Fruit fly (Drosophila melanogaster) whole organism, embryonic: ENCODE results near the gene CG1545.

ENCODE experiments used
- Awh ChIP-seq: fragments of 200-800 bp; sonication (Bioruptor generic); IDR thresholded peaks from 2 replicates; pipeline ENCODE4, ENCODE4 v1.3.6; 2022; ENCODE audit warnings: missing biosample characterization, missing genetic modification characterization
- B-H2 ChIP-seq: fragments of 200-800 bp; sonication (Bioruptor generic); optimal IDR thresholded peaks from 2 replicates; lab custom pipeline; 2018; ENCODE audit warnings: missing biosample characterization, mild to moderate bottlenecking, missing genetic modification characterization
- CG10959 ChIP-seq: fragments of 200-800 bp; sonication (Bioruptor generic); IDR thresholded peaks from 2 replicates; pipeline ENCODE4 v1.3.6; 2022; ENCODE audit warnings: missing biosample characterization, missing genetic modification characterization
- CG11085 ChIP-seq: fragments of 200-800 bp; sonication (Bioruptor generic); IDR thresholded peaks from 2 replicates; pipeline ENCODE4 v1.3.6; 2022; ENCODE audit warnings: missing biosample characterization, missing genetic modification characterization
- CG13894 ChIP-seq: fragments of 200-800 bp; sonication (Bioruptor generic); optimal IDR thresholded peaks from 3 replicates; lab custom pipeline; 2018; ENCODE audit warnings: missing biosample characterization, mild to moderate bottlenecking, missing genetic modification characterization, moderate library complexity
- CG14050 ChIP-seq: fragments of 200-800 bp; sonication (Bioruptor generic); IDR thresholded peaks from 3 replicates; pipeline ENCODE4 v1.3.6; 2022; ENCODE audit warnings: missing biosample characterization, missing genetic modification characterization
- CG14965 ChIP-seq: fragments of 200-800 bp; sonication (Bioruptor generic); optimal IDR thresholded peaks from 2 replicates; lab custom pipeline; 2016; ENCODE audit warnings: missing biosample characterization, missing genetic modification characterization, borderline replicate concordance
- CG17802 ChIP-seq: fragments of 200-800 bp; sonication (Bioruptor generic); optimal IDR thresholded peaks from 2 replicates; lab custom pipeline; 2018; ENCODE audit warnings: missing biosample characterization, mild to moderate bottlenecking, missing genetic modification characterization, moderate library complexity
- CG31388 ChIP-seq: fragments of 200-800 bp; sonication (Bioruptor generic); optimal IDR thresholded peaks from 2 replicates; lab custom pipeline; 2016; ENCODE audit warnings: missing biosample characterization, missing genetic modification characterization
- CG31441 ChIP-seq: fragments of 200-800 bp; sonication (Bioruptor generic); IDR thresholded peaks from 2 replicates; pipeline ENCODE4 v1.3.6; 2022; ENCODE audit warnings: missing biosample characterization, missing genetic modification characterization
- CG42726 ChIP-seq: fragments of 200-800 bp; sonication (Bioruptor generic); IDR thresholded peaks from 2 replicates; pipeline ENCODE4 v1.3.6; 2022; ENCODE audit warnings: missing biosample characterization, missing genetic modification characterization; ENCODE audit not compliant: partially characterized antibody
- CG4360 ChIP-seq: fragments of 200-800 bp; sonication (Bioruptor generic); IDR thresholded peaks from 2 replicates; pipeline ENCODE4 v1.3.6; 2022; ENCODE audit warnings: missing biosample characterization, missing genetic modification characterization
- CG4820 ChIP-seq: fragments of 200-800 bp; sonication (Bioruptor generic); optimal IDR thresholded peaks from 3 replicates; lab custom pipeline; 2016; ENCODE audit warnings: missing biosample characterization, missing genetic modification characterization
- CG6854 ChIP-seq: fragments of 200-800 bp; sonication (Bioruptor generic); optimal IDR thresholded peaks from 3 replicates; lab custom pipeline; 2017; ENCODE audit warnings: missing biosample characterization, mild to moderate bottlenecking, missing genetic modification characterization
- CG8359 ChIP-seq: fragments of 200-800 bp; sonication (Bioruptor generic); optimal IDR thresholded peaks from 2 replicates; lab custom pipeline; 2017; ENCODE audit warnings: missing biosample characterization, mild to moderate bottlenecking, missing genetic modification characterization, borderline replicate concordance
- CG9797 ChIP-seq: fragments of 200-800 bp; sonication (Bioruptor generic); optimal IDR thresholded peaks from 3 replicates; lab custom pipeline; 2018; ENCODE audit warnings: missing biosample characterization, mild to moderate bottlenecking, missing genetic modification characterization
- CG9932 ChIP-seq: fragments of 200-800 bp; sonication (Bioruptor generic); IDR thresholded peaks from 2 replicates; pipeline ENCODE4 v1.3.6; 2022; ENCODE audit warnings: missing biosample characterization, missing genetic modification characterization
- CTCF ChIP-seq: fragments of 200-800 bp; sonication (Bioruptor generic); optimal IDR thresholded peaks from 2 replicates; lab custom pipeline; 2017; ENCODE audit warnings: missing biosample characterization, mild to moderate bottlenecking, missing genetic modification characterization, moderate library complexity
- CkIIα-i1 ChIP-seq: fragments of 200-800 bp; sonication (Bioruptor generic); IDR thresholded peaks from 2 replicates; pipeline ENCODE4 v1.3.6; 2022; ENCODE audit warnings: missing biosample characterization, missing genetic modification characterization
- CrebB ChIP-seq: fragments of 200-800 bp; sonication (Bioruptor generic); optimal IDR thresholded peaks from 3 replicates; lab custom pipeline; 2018; ENCODE audit warnings: missing biosample characterization, mild to moderate bottlenecking, missing genetic modification characterization
- Dbx ChIP-seq: fragments of 200-800 bp; sonication (Bioruptor generic); IDR thresholded peaks from 3 replicates; pipeline ENCODE4 v1.3.6; 2022; ENCODE audit warnings: missing biosample characterization, missing genetic modification characterization
- Deaf1 ChIP-seq: fragments of 200-800 bp; optimal IDR thresholded peaks from 3 replicates; lab custom pipeline; 2019; ENCODE audit warnings: missing biosample characterization, mild to moderate bottlenecking, missing genetic modification characterization, moderate library complexity
- Dek ChIP-seq: fragments of 200-800 bp; sonication (Bioruptor generic); optimal IDR thresholded peaks from 3 replicates; lab custom pipeline; 2019; ENCODE audit warnings: missing biosample characterization, mild to moderate bottlenecking, missing genetic modification characterization, moderate library complexity
- Dip3 ChIP-seq: fragments of 200-800 bp; sonication (Bioruptor generic); optimal IDR thresholded peaks from 3 replicates; lab custom pipeline; 2016; ENCODE audit warnings: missing biosample characterization, missing genetic modification characterization
- Dll ChIP-seq: fragments of 200-800 bp; sonication (Bioruptor generic); IDR thresholded peaks from 4 replicates; pipeline ENCODE4 v1.3.6; 2022; ENCODE audit warnings: missing biosample characterization, missing genetic modification characterization; ENCODE audit not compliant: partially characterized antibody
- Doc3 ChIP-seq: fragments of 200-800 bp; sonication (Bioruptor generic); IDR thresholded peaks from 3 replicates; pipeline ENCODE4 v1.3.6; 2022; ENCODE audit warnings: missing biosample characterization, missing genetic modification characterization; ENCODE audit not compliant: partially characterized antibody
- E2f2 ChIP-seq: fragments of 200-800 bp; sonication (Bioruptor generic); IDR thresholded peaks from 2 replicates; pipeline ENCODE4 v1.3.6; 2022; ENCODE audit warnings: missing biosample characterization, missing genetic modification characterization
- Fer3 ChIP-seq: fragments of 200-800 bp; sonication (Bioruptor generic); optimal IDR thresholded peaks from 2 replicates; lab custom pipeline; 2018; ENCODE audit warnings: missing biosample characterization, mild to moderate bottlenecking, missing genetic modification characterization, moderate library complexity
- HHEX ChIP-seq: fragments of 200-800 bp; sonication (Bioruptor generic); optimal IDR thresholded peaks from 3 replicates; lab custom pipeline; 2017; ENCODE audit warnings: missing biosample characterization, mild to moderate bottlenecking, missing genetic modification characterization, missing genetic modification reagents
- Hr51 ChIP-seq, 2 experiments: fragments of 200-800 bp; sonication (Bioruptor generic); optimal IDR thresholded peaks; 2 replicates in 1 of 2; 3 replicates in 1 of 2; lab custom pipeline; 2016 to 2018; ENCODE audit warnings: missing biosample characterization in 2 of 2, missing genetic modification characterization in 2 of 2, mild to moderate bottlenecking in 1 of 2, moderate library complexity in 1 of 2
- Kr ChIP-seq: fragments of 200-800 bp; sonication (Bioruptor generic); optimal IDR thresholded peaks from 2 replicates; lab custom pipeline; 2017; ENCODE audit warnings: missing biosample characterization, mild to moderate bottlenecking, missing genetic modification characterization
- Neu2 ChIP-seq: fragments of 200-800 bp; sonication (Bioruptor generic); optimal IDR thresholded peaks from 3 replicates; lab custom pipeline; 2016; ENCODE audit warnings: missing biosample characterization, missing genetic modification characterization, borderline replicate concordance
- Oli ChIP-seq: fragments of 200-800 bp; sonication (Bioruptor generic); optimal IDR thresholded peaks from 2 replicates; lab custom pipeline; 2018; ENCODE audit warnings: missing biosample characterization, mild to moderate bottlenecking, missing genetic modification characterization, moderate library complexity
- Pdp1 ChIP-seq, 2 experiments: fragments of 200-800 bp; sonication (Bioruptor generic); optimal IDR thresholded peaks; 3 replicates each; lab custom pipeline; 2016; ENCODE audit warnings: missing biosample characterization in 2 of 2, missing genetic modification characterization in 2 of 2, mild to moderate bottlenecking in 1 of 2, moderate library complexity in 1 of 2
- Tbp ChIP-seq: fragments of >200 bp; optimal IDR thresholded peaks from 2 replicates; lab custom pipeline; 2018; ENCODE audit warnings: missing biosample characterization, missing genetic modification characterization
- ara ChIP-seq: fragments of 200-800 bp; sonication (Bioruptor generic); IDR thresholded peaks from 2 replicates; pipeline ENCODE4 v1.3.6; 2022; ENCODE audit warnings: missing biosample characterization, missing genetic modification characterization
- ato ChIP-seq: fragments of 200-800 bp; sonication (Bioruptor generic); IDR thresholded peaks from 2 replicates; pipeline ENCODE4 v1.3.6; 2022; ENCODE audit warnings: missing biosample characterization, missing genetic modification characterization; ENCODE audit not compliant: partially characterized antibody
- fd64A ChIP-seq: fragments of 200-800 bp; sonication (Bioruptor generic); optimal IDR thresholded peaks from 3 replicates; lab custom pipeline; 2018; ENCODE audit warnings: missing biosample characterization, mild to moderate bottlenecking, missing genetic modification characterization
- gcm2 ChIP-seq: fragments of 200-800 bp; sonication (Bioruptor generic); optimal IDR thresholded peaks from 2 replicates; lab custom pipeline; 2016; ENCODE audit warnings: missing biosample characterization, missing genetic modification characterization
- gfzf ChIP-seq: fragments of 200-800 bp; sonication (Bioruptor generic); optimal IDR thresholded peaks from 2 replicates; lab custom pipeline; 2016; ENCODE audit warnings: missing biosample characterization, mild to moderate bottlenecking, missing genetic modification characterization, moderate library complexity
- grn ChIP-seq: fragments of 200-800 bp; sonication (Bioruptor generic); optimal IDR thresholded peaks from 3 replicates; lab custom pipeline; 2017; ENCODE audit warnings: missing biosample characterization, missing genetic modification characterization
- hth ChIP-seq: fragments of >200 bp; optimal IDR thresholded peaks from 2 replicates; lab custom pipeline; 2017; ENCODE audit warnings: inconsistent platforms
- mam ChIP-seq: fragments of 200-800 bp; sonication (Bioruptor generic); optimal IDR thresholded peaks from 3 replicates; lab custom pipeline; 2016; ENCODE audit warnings: missing biosample characterization, missing genetic modification characterization
- oc ChIP-seq: fragments of 200-800 bp; sonication (Bioruptor generic); optimal IDR thresholded peaks from 2 replicates; lab custom pipeline; 2018; ENCODE audit warnings: missing biosample characterization, mild to moderate bottlenecking, missing genetic modification characterization, moderate library complexity
- slou ChIP-seq: fragments of 200-800 bp; sonication (Bioruptor generic); optimal IDR thresholded peaks from 3 replicates; lab custom pipeline; 2016; ENCODE audit warnings: missing biosample characterization, missing genetic modification characterization
- sqz ChIP-seq: fragments of 200-800 bp; sonication (Bioruptor generic); optimal IDR thresholded peaks from 3 replicates; lab custom pipeline; 2018; ENCODE audit warnings: missing biosample characterization, mild to moderate bottlenecking, missing genetic modification characterization
- tin ChIP-seq: fragments of 200-800 bp; sonication (Bioruptor generic); optimal IDR thresholded peaks from 3 replicates; lab custom pipeline; 2016; ENCODE audit warnings: missing biosample characterization, missing genetic modification characterization
- vnd ChIP-seq: fragments of 200-800 bp; sonication (Bioruptor generic); IDR thresholded peaks from 3 replicates; pipeline ENCODE4 v1.3.6; 2022; ENCODE audit warnings: missing biosample characterization, missing genetic modification characterization; ENCODE audit not compliant: partially characterized antibody
- zf30C ChIP-seq: fragments of 200-800 bp; sonication (Bioruptor generic); optimal IDR thresholded peaks from 3 replicates; lab custom pipeline; 2018; ENCODE audit warnings: missing biosample characterization, mild to moderate bottlenecking, missing genetic modification characterization

CG1545 gene

dm6 chrX:11108148-11108844, 48.9 kb upstream of the CG1545 start, which contains the start of gene Hsp60A (continued):
- TF ChIP-seq ara (GFP tag; lab: Robert Waterston, UW) = 0 out of 2 replicates have a peak, but pooled peaks have one; percentile 16
- no peak for TF ChIP-seq CG14050
- no peak for TF ChIP-seq gcm2 (GFP tag; lab: Kevin White, UChicago)
- TF ChIP-seq Kr (GFP tag; lab: Kevin White, UChicago) = no peak
- TF ChIP-seq CG11085 = no peak
- TF ChIP-seq sqz = peak; percentile 49
- TF ChIP-seq CG31441 (GFP tag; lab: Robert Waterston, UW) = peak; percentile 51
- peak; percentile 56 for TF ChIP-seq CG13894
- TF ChIP-seq CG9797 (GFP tag; lab: Kevin White, UChicago) = peak; percentile 67
- no peak for TF ChIP-seq hth (lab: Kevin White, UChicago)
- TF ChIP-seq CG17802 = no peak
- peak; percentile 91 for TF ChIP-seq Dll
- TF ChIP-seq mam (GFP tag; lab: Kevin White, UChicago) = peak; percentile 34
- TF ChIP-seq CG10959 (GFP tag; lab: Robert Waterston, UW) = peak; percentile 32; the same call in 1 of the 2 replicates
- no peak for TF ChIP-seq CrebB (tag; lab: Kevin White, UChicago)
- TF ChIP-seq E2f2 = peak; percentile 92
- TF ChIP-seq Doc3 (GFP tag; lab: Robert Waterston, UW) = peak; percentile 84
- TF ChIP-seq CkIIα-i1 = no peak
- peak; percentile 18 for TF ChIP-seq HHEX (GFP tag; lab: Kevin White, UChicago)
- TF ChIP-seq CG9932 (GFP tag; lab: Robert Waterston, UW) = peak; percentile 69
- TF ChIP-seq Awh (GFP tag; lab: Robert Waterston, UW) = no peak
- TF ChIP-seq Tbp (GFP tag; lab: Kevin White, UChicago) = no peak
- TF ChIP-seq zf30C (GFP tag; lab: Kevin White, UChicago) = no peak
- TF ChIP-seq CG42726 (GFP tag; lab: Robert Waterston, UW) = no peak
- TF ChIP-seq slou (GFP tag; lab: Kevin White, UChicago) = no peak
- no peak for TF ChIP-seq grn
- TF ChIP-seq CG6854 (GFP tag; lab: Kevin White, UChicago) = no peak
- no peak for TF ChIP-seq oc
- no peak for TF ChIP-seq Neu2 (GFP tag; lab: Kevin White, UChicago)
- TF ChIP-seq CTCF (GFP tag; lab: Kevin White, UChicago) = no peak
- peak; percentile 54 for TF ChIP-seq Fer3 (tag; lab: Kevin White, UChicago)
- TF ChIP-seq CG8359 (GFP tag; lab: Kevin White, UChicago) = no peak
- peak; percentile 80 for TF ChIP-seq vnd (GFP tag; lab: Robert Waterston, UW)
- peak; percentile 44 for TF ChIP-seq CG4820
- TF ChIP-seq Dek (tag; lab: Kevin White, UChicago) = peak; percentile 35
- peak; percentile 47 for TF ChIP-seq B-H2 (GFP tag; lab: Kevin White, UChicago)
- TF ChIP-seq Dip3 (GFP tag; lab: Kevin White, UChicago) = peak; percentile 16
- peak in 1 of 2 experiments; percentile 96 for TF ChIP-seq Pdp1 (GFP tag; optimal IDR thresholded peaks at IDR 0.05; lab: Kevin White, UChicago)
- TF ChIP-seq fd64A (GFP tag; lab: Kevin White, UChicago) = no peak
- peak in 1 of 2 experiments; percentile 56 for TF ChIP-seq Hr51 (GFP tag; optimal IDR thresholded peaks at IDR 0.05; lab: Kevin White, UChicago)
- peak; percentile 8 for TF ChIP-seq CG31388 (GFP tag; lab: Kevin White, UChicago)
- no peak for TF ChIP-seq CG4360 (GFP tag; lab: Robert Waterston, UW)
- peak; percentile 2 for TF ChIP-seq Oli (tag; lab: Kevin White, UChicago)
- TF ChIP-seq Deaf1 (tag; lab: Kevin White, UChicago) = no peak
- peak; percentile 68 for TF ChIP-seq tin (GFP tag; lab: Kevin White, UChicago)
- peak; percentile 55; the same call in 1 of the 2 replicates for TF ChIP-seq ato (GFP tag; lab: Robert Waterston, UW)
- no peak for TF ChIP-seq CG14965 (GFP tag; lab: Kevin White, UChicago)
- TF ChIP-seq gfzf (GFP tag; lab: Kevin White, UChicago) = peak; percentile 66
- peak; percentile 48; the same call in 1 of the 3 replicates for TF ChIP-seq Dbx (GFP tag; lab: Robert Waterston, UW)
